Worm (Caenorhabditis elegans) whole organism, dauer: ENCODE results near the gene M176.4.

ENCODE experiments used
- unc-62 ChIP-seq: sonication (generic microtip); optimal IDR thresholded peaks from 2 replicates; lab custom pipeline; 2017; ENCODE audit warnings: missing biosample characterization, missing genetic modification reagents, missing genetic modification characterization

M176.4 gene

ce11 chrII:9418065-9418567 lies at the start of gene M176.4, which contains the start of gene M176.16:
M176.4 (plus strand) TSS chrII:9418365.
M176.16 (plus strand) TSS chrII:9418517.
- TF ChIP-seq unc-62 (GFP tag; lab: Kevin White, UChicago), result no peak

ce11 chrII:9369394-9369793 lies 48.8 kb upstream of the M176.4 start:
- no peak for TF ChIP-seq unc-62 (GFP tag; lab: Kevin White, UChicago)

ce11 chrII:9372393-9372792 lies 45.8 kb upstream of the M176.4 start, which contains the start of gene C06C3.3:
C06C3.3 (minus strand) TSS chrII:9372493.
- no peak for TF ChIP-seq unc-62 (GFP tag; lab: Kevin White, UChicago)

ce11 chrII:9372991-9373390 lies 45.2 kb upstream of the M176.4 start, which contains the start of gene C06C3.4:
C06C3.4 (plus strand) TSS chrII:9373291.
- TF ChIP-seq unc-62 (GFP tag; lab: Kevin White, UChicago), result no peak

ce11 chrII:9374807-9375206 lies 43.4 kb upstream of the M176.4 start, which contains the start of gene C06C3.12:
C06C3.12 (plus strand) TSS chrII:9375107.
- TF ChIP-seq unc-62 (GFP tag; lab: Kevin White, UChicago), result no peak

ce11 chrII:9377158-9377557 lies 41.0 kb upstream of the M176.4 start, which contains the start of gene C06C3.10:
C06C3.10 (minus strand) TSS chrII:9377258.
- TF ChIP-seq unc-62 (GFP tag; lab: Kevin White, UChicago), result no peak

ce11 chrII:9378174-9378573 lies 40.0 kb upstream of the M176.4 start:
- no peak for TF ChIP-seq unc-62 (GFP tag; lab: Kevin White, UChicago)

ce11 chrII:9379796-9380195 lies 38.4 kb upstream of the M176.4 start, which contains the start of gene srh-48:
srh-48 (plus strand) TSS chrII:9380096.
- no peak for TF ChIP-seq unc-62 (GFP tag; lab: Kevin White, UChicago)

ce11 chrII:9385241-9385640 lies 32.9 kb upstream of the M176.4 start, which contains the start of gene C06C3.7:
C06C3.7 (plus strand) TSS chrII:9385541.
- TF ChIP-seq unc-62 (GFP tag; lab: Kevin White, UChicago), result no peak

ce11 chrII:9392724-9393123 lies 25.4 kb upstream of the M176.4 start, which contains the start of gene lido-17:
lido-17 (minus strand) TSS chrII:9392824.
- no peak for TF ChIP-seq unc-62 (GFP tag; lab: Kevin White, UChicago)

ce11 chrII:9397496-9397895 lies 20.7 kb upstream of the M176.4 start, which contains the start of gene Y51B9A.9:
Y51B9A.9 (minus strand) TSS chrII:9397596.
- no peak for TF ChIP-seq unc-62 (GFP tag; lab: Kevin White, UChicago)

ce11 chrII:9398370-9398901 lies 19.7 kb upstream of the M176.4 start, which contains the start of the genes Y51B9A.14 and Y51B9A.8:
Y51B9A.14 (minus strand) TSS chrII:9398470.
Y51B9A.8 (plus strand) TSS chrII:9398851.
- no peak for TF ChIP-seq unc-62 (GFP tag; lab: Kevin White, UChicago)

ce11 chrII:9399746-9400145 lies 18.4 kb upstream of the M176.4 start, which contains the start of gene Y51B9A.7:
Y51B9A.7 (plus strand) TSS chrII:9400046.
- no peak for TF ChIP-seq unc-62 (GFP tag; lab: Kevin White, UChicago)

ce11 chrII:9403087-9403486 lies 15.1 kb upstream of the M176.4 start, which contains the start of gene Y51B9A.6:
Y51B9A.6 (minus strand) TSS chrII:9403187.
- TF ChIP-seq unc-62 (GFP tag; lab: Kevin White, UChicago), result no peak

ce11 chrII:9403846-9404245 lies 14.3 kb upstream of the M176.4 start, which contains the start of gene Y51B9A.5:
Y51B9A.5 (plus strand) TSS chrII:9404146.
- no peak for TF ChIP-seq unc-62 (GFP tag; lab: Kevin White, UChicago)

ce11 chrII:9407020-9407419 lies 11.1 kb upstream of the M176.4 start, which contains the start of gene mpz-6:
mpz-6 (minus strand) TSS chrII:9407120.
- TF ChIP-seq unc-62 (GFP tag; lab: Kevin White, UChicago), result no peak
